Fruit fly (Drosophila melanogaster) whole organism: ENCODE measurements around the gene Lcp65Ab2.

Source experiments
- CG8478 ChIP-seq: fragments of >200 bp; optimal IDR thresholded peaks from 2 replicates; lab custom pipeline; 2018; ENCODE audit warnings: inconsistent platforms
- Dll ChIP-seq: fragments of >200 bp; optimal IDR thresholded peaks from 2 replicates; lab custom pipeline; 2017
- pan ChIP-seq: fragments of >200 bp; optimal IDR thresholded peaks from 2 replicates; lab custom pipeline; 2017
- psq ChIP-seq: fragments of >200 bp; optimal IDR thresholded peaks from 2 replicates; lab custom pipeline; 2017
- usp ChIP-seq: fragments of >200 bp; optimal IDR thresholded peaks from 2 replicates; lab custom pipeline; 2017; ENCODE audit warnings: missing biosample characterization, missing genetic modification characterization, mixed read lengths

- no peak for TF ChIP-seq CG8478
- TF ChIP-seq pan (lab: Kevin White, UChicago), result no peak
- TF ChIP-seq psq (lab: Kevin White, UChicago), result no peak
- TF ChIP-seq usp (GFP tag; lab: Kevin White, UChicago), result no peak
- no peak for TF ChIP-seq Dll (lab: Kevin White, UChicago)
Observed at dm6 chr3L:6173826-6174255, 27.4 kb downstream of the Lcp65Ab2 start, which contains the start of the genes fmt and CG7376.
